Fruit fly (Drosophila melanogaster) whole organism, adult: Measurements from ENCODE around the gene scrib.

Source experiments
- CG12768 ChIP-seq: fragments of 200-800 bp; sonication (Bioruptor generic); optimal IDR thresholded peaks from 2 replicates; lab custom pipeline; 2017; ENCODE audit warnings: missing biosample characterization, missing genetic modification characterization, mild to moderate bottlenecking, moderate library complexity, missing genetic modification reagents
- CG7045 ChIP-seq: fragments of 200-800 bp; sonication (Bioruptor generic); optimal IDR thresholded peaks from 2 replicates; lab custom pipeline; 2017; ENCODE audit warnings: missing biosample characterization, mild to moderate bottlenecking, missing genetic modification characterization
- Clk ChIP-seq: fragments of 200-800 bp; sonication (Bioruptor generic); optimal IDR thresholded peaks from 2 replicates; lab custom pipeline; 2017; ENCODE audit warnings: missing biosample characterization, missing genetic modification characterization
- Crg-1 ChIP-seq: fragments of 200-800 bp; sonication (Bioruptor generic); optimal IDR thresholded peaks from 2 replicates; lab custom pipeline; 2016; ENCODE audit warnings: missing biosample characterization, missing genetic modification characterization
- Hr96 ChIP-seq: fragments of 200-800 bp; sonication (Bioruptor generic); optimal IDR thresholded peaks from 2 replicates; lab custom pipeline; 2016; ENCODE audit warnings: missing biosample characterization, missing genetic modification characterization
- bab1 ChIP-seq: fragments of 200-800 bp; sonication (Bioruptor generic); optimal IDR thresholded peaks from 3 replicates; lab custom pipeline; 2019; ENCODE audit warnings: missing biosample characterization, mild to moderate bottlenecking, missing genetic modification characterization, moderate library complexity
- cic ChIP-seq: fragments of 200-800 bp; sonication (Bioruptor generic); optimal IDR thresholded peaks from 2 replicates; lab custom pipeline; 2017; ENCODE audit warnings: missing biosample characterization, mild to moderate bottlenecking, missing genetic modification characterization, moderate library complexity

- TF ChIP-seq cic (GFP tag; lab: Kevin White, UChicago): no peak
- no peak for TF ChIP-seq Clk (GFP tag; lab: Kevin White, UChicago)
- TF ChIP-seq CG7045 (GFP tag; lab: Kevin White, UChicago): no peak
- TF ChIP-seq Hr96 (GFP tag; lab: Kevin White, UChicago): no peak
- no peak for TF ChIP-seq bab1 (GFP tag; lab: Kevin White, UChicago)
- TF ChIP-seq Crg-1 (GFP tag; lab: Kevin White, UChicago): no peak
- TF ChIP-seq CG12768: no peak
Observed at dm6 chr3R:26615428-26615827, 79.3 kb downstream of the scrib start.
